Worm (Caenorhabditis elegans) whole organism, L4 larva: Measurements from ENCODE around the gene ndg-4.

Experiments
- D1046.2 ChIP-seq: fragments of 200-800 bp; sonication (Bioruptor generic); IDR thresholded peaks from 2 replicates; pipeline ENCODE4 v1.3.6; 2022; ENCODE audit warnings: missing genetic modification characterization, missing compliant biosample characterization
- F26F4.8 ChIP-seq: fragments of 200-800 bp; sonication (Bioruptor generic); conservative IDR thresholded peaks from 2 replicates; pipeline ENCODE4 v1.3.6; 2022; ENCODE audit warnings: missing genetic modification characterization, missing compliant biosample characterization
- F37D6.2 ChIP-seq: sonication (generic microtip); optimal IDR thresholded peaks from 2 replicates; lab custom pipeline; 2016; ENCODE audit warnings: mild to moderate bottlenecking, missing genetic modification characterization, missing compliant biosample characterization
- F44E2.7 ChIP-seq: fragments of 200-800 bp; sonication (Bioruptor generic); IDR thresholded peaks from 2 replicates; pipeline ENCODE4 v2.1.2; 2022; ENCODE audit warnings: missing genetic modification characterization, missing compliant biosample characterization
- F49E8.2 ChIP-seq: sonication (generic microtip); optimal IDR thresholded peaks from 2 replicates; lab custom pipeline; 2016; ENCODE audit warnings: missing compliant biosample characterization, mild to moderate bottlenecking, missing genetic modification characterization, borderline replicate concordance
- R02D3.7 ChIP-seq: fragments of 150-350 bp; sonication (generic microtip); optimal IDR thresholded peaks from 3 replicates; lab custom pipeline; 2014; ENCODE audit warnings: missing biosample characterization, missing genetic modification characterization
- T20F7.1 ChIP-seq: fragments of 200-800 bp; sonication (Bioruptor generic); optimal IDR thresholded peaks from 2 replicates; lab custom pipeline; 2018; ENCODE audit warnings: mild to moderate bottlenecking, missing genetic modification characterization, missing compliant biosample characterization
- Y48G9A.11 ChIP-seq: fragments of 200-800 bp; sonication (Bioruptor generic); IDR thresholded peaks from 2 replicates; pipeline ENCODE4 v1.3.6; 2022; ENCODE audit warnings: missing genetic modification reagents, missing genetic modification characterization, missing compliant biosample characterization
- Y75B8A.6 ChIP-seq: fragments of 200-800 bp; sonication (Bioruptor generic); IDR thresholded peaks from 2 replicates; pipeline ENCODE4 v1.3.6; 2022; ENCODE audit warnings: missing genetic modification reagents, missing genetic modification characterization, missing compliant biosample characterization
- aly-2 ChIP-seq: sonication (generic microtip); optimal IDR thresholded peaks from 2 replicates; lab custom pipeline; 2018; ENCODE audit warnings: missing biosample characterization, missing genetic modification characterization
- ama-1 ChIP-seq: fragments of 150-350 bp; optimal IDR thresholded peaks from 2 replicates; lab custom pipeline; 2014; ENCODE audit warnings: inconsistent platforms, mixed read lengths
- ceh-32 ChIP-seq: sonication (generic microtip); optimal IDR thresholded peaks from 2 replicates; lab custom pipeline; 2016; ENCODE audit warnings: mild to moderate bottlenecking, missing genetic modification characterization, missing compliant biosample characterization; ENCODE audit not compliant: poor library complexity
- ceh-62 ChIP-seq: sonication (generic microtip); optimal IDR thresholded peaks from 2 replicates; lab custom pipeline; 2017; ENCODE audit warnings: missing biosample characterization, missing genetic modification characterization
- ceh-82 ChIP-seq: sonication (generic microtip); optimal IDR thresholded peaks from 2 replicates; lab custom pipeline; 2017; ENCODE audit warnings: missing biosample characterization, missing genetic modification characterization
- ctbp-1 ChIP-seq: fragments of 200-800 bp; sonication (Bioruptor generic); IDR thresholded peaks from 2 replicates; pipeline ENCODE4 v1.3.6; 2022; ENCODE audit warnings: missing genetic modification reagents, missing genetic modification characterization, missing compliant biosample characterization
- daf-12 ChIP-seq: fragments of 150-350 bp; optimal IDR thresholded peaks from 2 replicates; lab custom pipeline; 2014; ENCODE audit warnings: missing biosample characterization, missing genetic modification reagents, missing genetic modification characterization
- daf-16 ChIP-seq, 3 experiments: sonication (generic microtip); optimal IDR thresholded peaks; 2 replicates each; lab custom pipeline; 2016 to 2017; ENCODE audit warnings: missing genetic modification characterization in 3 of 3, missing genetic modification reagents in 3 of 3, mild to moderate bottlenecking in 2 of 3, missing compliant biosample characterization in 2 of 3, missing biosample characterization in 1 of 3, moderate library complexity in 1 of 3
- dmd-6 ChIP-seq: fragments of 200-800 bp; sonication (Bioruptor generic); IDR thresholded peaks from 2 replicates; pipeline ENCODE4 v1.3.6; 2022; ENCODE audit warnings: missing genetic modification reagents, missing genetic modification characterization, missing compliant biosample characterization
- dpl-1 ChIP-seq: fragments of 150-350 bp; optimal IDR thresholded peaks from 2 replicates; lab custom pipeline; 2014; ENCODE audit warnings: missing biosample characterization, missing genetic modification reagents, missing genetic modification characterization
- duxl-1 ChIP-seq: sonication (generic microtip); optimal IDR thresholded peaks from 2 replicates; lab custom pipeline; 2016; ENCODE audit warnings: mild to moderate bottlenecking, missing genetic modification characterization, moderate library complexity, missing compliant biosample characterization; ENCODE audit not compliant: poor library complexity
- egl-27 ChIP-seq: sonication (generic microtip); optimal IDR thresholded peaks from 3 replicates; lab custom pipeline; 2017; ENCODE audit warnings: missing biosample characterization, missing genetic modification reagents, missing genetic modification characterization
- egl-43 ChIP-seq: fragments of 200-800 bp; sonication (Bioruptor generic); IDR thresholded peaks from 2 replicates; pipeline ENCODE4 v1.3.6; 2022; ENCODE audit warnings: missing genetic modification reagents, missing genetic modification characterization, missing compliant biosample characterization
- fos-1 ChIP-seq: fragments of 150-350 bp; optimal IDR thresholded peaks from 2 replicates; lab custom pipeline; 2014; ENCODE audit warnings: missing biosample characterization, missing genetic modification characterization
- gei-8 ChIP-seq: fragments of 200-800 bp; sonication (Bioruptor generic); optimal IDR thresholded peaks from 2 replicates; lab custom pipeline; 2018; ENCODE audit warnings: mild to moderate bottlenecking, missing genetic modification characterization, missing compliant biosample characterization
- lin-1 ChIP-seq: fragments of 200-800 bp; sonication (Bioruptor generic); IDR thresholded peaks from 2 replicates; pipeline ENCODE4 v1.3.6; 2022; ENCODE audit warnings: missing genetic modification reagents, missing genetic modification characterization, missing compliant biosample characterization
- lir-3 ChIP-seq: sonication (generic microtip); optimal IDR thresholded peaks from 2 replicates; lab custom pipeline; 2016; ENCODE audit warnings: mild to moderate bottlenecking, missing genetic modification characterization, missing compliant biosample characterization
- lsy-2 ChIP-seq, 2 experiments: fragments of 150-350 bp in 1 of 2; sonication (generic microtip) in 1 of 2; optimal IDR thresholded peaks; 2 replicates each; lab custom pipeline; 2014 to 2017; ENCODE audit warnings: missing biosample characterization in 2 of 2, missing genetic modification characterization in 2 of 2
- madf-5 ChIP-seq, 2 experiments: fragments of 200-800 bp; sonication (Bioruptor generic); IDR thresholded peaks; 2 replicates each; pipeline ENCODE4 v1.3.6; 2022; ENCODE audit warnings: missing compliant biosample characterization in 2 of 2, missing genetic modification characterization in 2 of 2
- madf-9 ChIP-seq: fragments of 200-800 bp; sonication (Bioruptor generic); conservative IDR thresholded peaks from 2 replicates; pipeline ENCODE4 v1.3.6; 2022; ENCODE audit warnings: missing genetic modification reagents, missing genetic modification characterization, missing compliant biosample characterization
- mdl-1 ChIP-seq, 2 experiments: fragments of 150-350 bp in 1 of 2; sonication (generic microtip) in 1 of 2; optimal IDR thresholded peaks; 2 replicates each; lab custom pipeline; 2014 to 2017; ENCODE audit warnings: missing biosample characterization in 2 of 2, missing genetic modification characterization in 2 of 2
- mdt-29 ChIP-seq: fragments of 200-800 bp; sonication (Bioruptor generic); IDR thresholded peaks from 2 replicates; pipeline ENCODE4 v1.3.6; 2022; ENCODE audit warnings: missing genetic modification reagents, missing genetic modification characterization, missing compliant biosample characterization
- mxl-2 ChIP-seq: fragments of 200-800 bp; sonication (Bioruptor generic); conservative IDR thresholded peaks from 2 replicates; pipeline ENCODE4 v1.3.6; 2022; ENCODE audit warnings: missing genetic modification reagents, missing genetic modification characterization, missing compliant biosample characterization
- nhr-11 ChIP-seq: fragments of 150-350 bp; optimal IDR thresholded peaks from 2 replicates; lab custom pipeline; 2014; ENCODE audit warnings: missing biosample characterization, missing genetic modification characterization
- nhr-41 ChIP-seq: fragments of 200-800 bp; sonication (Bioruptor generic); IDR thresholded peaks from 2 replicates; pipeline ENCODE4 v1.3.6; 2022; ENCODE audit warnings: missing genetic modification reagents, missing genetic modification characterization, missing compliant biosample characterization
- nhr-42 ChIP-seq: fragments of 200-800 bp; sonication (Bioruptor generic); IDR thresholded peaks from 2 replicates; pipeline ENCODE4 v1.3.6; 2022; ENCODE audit warnings: missing genetic modification characterization, missing compliant biosample characterization
- nhr-48 ChIP-seq: sonication (generic microtip); optimal IDR thresholded peaks from 2 replicates; lab custom pipeline; 2016; ENCODE audit warnings: mild to moderate bottlenecking, missing genetic modification characterization, missing compliant biosample characterization
- nhr-77 ChIP-seq: fragments of 150-350 bp; optimal IDR thresholded peaks from 2 replicates; lab custom pipeline; 2014; ENCODE audit warnings: missing biosample characterization, missing genetic modification characterization
- pha-4 ChIP-seq, 2 experiments: fragments of 150-350 bp in 1 of 2; fragments of 200-800 bp in 1 of 2; sonication (Bioruptor generic) in 1 of 2; IDR thresholded peaks in 1 of 2; optimal IDR thresholded peaks in 1 of 2; 2 replicates each; pipeline versions ENCODE4 v1.3.6 to Lab custom; 2014 to 2022; ENCODE audit warnings: missing genetic modification characterization in 2 of 2, missing genetic modification reagents in 2 of 2, missing biosample characterization in 1 of 2, missing compliant biosample characterization in 1 of 2
- pqm-1 ChIP-seq: sonication (generic microtip); optimal IDR thresholded peaks from 2 replicates; lab custom pipeline; 2017; ENCODE audit warnings: missing biosample characterization, missing genetic modification characterization
- rbr-2 ChIP-seq: sonication (generic microtip); optimal IDR thresholded peaks from 2 replicates; lab custom pipeline; 2016; ENCODE audit warnings: missing genotype, missing genetic modification characterization, missing compliant biosample characterization
- sdz-12 ChIP-seq: fragments of 200-800 bp; sonication (Bioruptor generic); optimal IDR thresholded peaks from 2 replicates; lab custom pipeline; 2018; ENCODE audit warnings: mild to moderate bottlenecking, missing genetic modification characterization, missing compliant biosample characterization
- skn-1 ChIP-seq: fragments of 150-350 bp; optimal IDR thresholded peaks from 2 replicates; lab custom pipeline; 2014; ENCODE audit warnings: missing biosample characterization, missing genetic modification characterization
- snpc-4 ChIP-seq: fragments of 150-350 bp; optimal IDR thresholded peaks from 2 replicates; lab custom pipeline; 2014; ENCODE audit warnings: missing biosample characterization, missing genetic modification characterization
- spr-3 ChIP-seq: fragments of 200-800 bp; sonication (Bioruptor generic); optimal IDR thresholded peaks from 2 replicates; lab custom pipeline; 2018; ENCODE audit warnings: mild to moderate bottlenecking, missing genetic modification characterization, missing compliant biosample characterization
- unc-62 ChIP-seq, 3 experiments: fragments of 150-350 bp in 1 of 3; sonication (generic microtip); optimal IDR thresholded peaks in 2 of 3; peaks in 1 of 3; 1 replicate in 1 of 3; 2 replicates in 2 of 3; lab custom pipeline; 2014 to 2017; ENCODE audit warnings: missing biosample characterization in 3 of 3, missing genetic modification characterization in 3 of 3, missing genetic modification reagents in 3 of 3, missing genotype in 1 of 3
- zip-11 ChIP-seq: fragments of 200-800 bp; sonication (Bioruptor generic); IDR thresholded peaks from 2 replicates; pipeline ENCODE4 v1.3.6; 2022; ENCODE audit warnings: missing genetic modification characterization, missing compliant biosample characterization
- ztf-11 ChIP-seq: fragments of 150-350 bp; optimal IDR thresholded peaks from 2 replicates; lab custom pipeline; 2014; ENCODE audit warnings: missing biosample characterization, missing genetic modification characterization

ndg-4 gene

DNA sequence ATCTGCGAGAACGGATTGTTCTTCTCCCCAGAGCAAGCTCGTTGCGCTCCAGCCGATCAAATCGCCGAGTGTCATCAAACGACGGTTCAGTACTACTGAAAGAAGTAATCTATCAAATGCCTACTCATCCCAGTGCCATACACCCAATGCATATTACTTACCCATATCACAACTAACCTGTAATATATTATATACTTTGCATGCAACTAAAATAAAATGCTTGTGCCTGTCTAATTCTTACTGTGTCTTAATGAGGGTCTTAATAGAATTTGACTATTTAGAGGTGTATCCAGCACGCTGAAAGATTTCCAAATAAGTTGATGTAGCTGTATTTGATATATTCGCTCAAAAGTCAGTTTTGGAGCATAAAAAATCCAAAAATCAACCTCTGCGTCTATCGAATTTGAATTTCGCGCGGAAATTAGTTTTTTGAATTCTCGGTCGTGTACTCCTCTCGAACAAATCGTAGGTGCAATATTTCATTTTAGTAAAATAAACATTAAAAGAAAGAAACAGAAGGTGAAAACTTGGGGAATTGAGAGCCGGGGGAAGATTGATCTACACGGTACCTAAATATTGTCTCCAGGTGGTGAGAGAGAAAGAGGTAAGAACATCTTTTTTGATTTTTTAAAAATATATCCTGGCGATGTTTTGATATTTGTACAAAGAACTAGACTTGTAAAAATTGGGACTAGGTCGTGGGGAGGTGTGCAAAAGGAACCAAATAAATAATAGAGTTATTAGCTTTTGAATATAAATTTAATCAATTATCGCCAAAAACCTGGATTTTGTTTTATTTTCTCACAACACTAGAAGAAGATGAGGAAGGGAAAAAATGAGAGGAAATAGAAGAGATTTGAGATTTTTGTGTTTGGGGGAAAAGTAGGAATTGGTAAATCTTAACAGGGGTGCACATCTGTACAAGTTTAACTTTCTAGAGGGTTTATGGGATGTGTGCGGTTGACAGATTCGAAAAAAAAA, 24.3 kb upstream of the ndg-4 start:
- TF ChIP-seq madf-5 (GFP tag; IDR thresholded peaks at IDR 0.05; lab: Robert Waterston, UW) (0 out of 4 replicates have a peak, but pooled peaks of 1 of the 2 experiments have one; percentile 4), nhr-48 (no peak), F26F4.8 (GFP tag; lab: Robert Waterston, UW) (no peak), mdt-29 (GFP tag; lab: Robert Waterston, UW) (peak; percentile 51), ztf-11 (tag; lab: Kevin White, UChicago) (no peak), aly-2 (no peak), lir-3 (no peak), R02D3.7 (tag; lab: Kevin White, UChicago) (no peak), ceh-32 (tag; lab: Kevin White, UChicago) (no peak), zip-11 (GFP tag; lab: Robert Waterston, UW) (no peak), Y75B8A.6 (GFP tag; lab: Robert Waterston, UW) (peak; percentile 80; the same call in 1 of the 2 replicates), daf-16 (GFP tag; optimal IDR thresholded peaks at IDR 0.05; lab: Kevin White, UChicago) (no peak), daf-16 (tag; optimal IDR thresholded peaks at IDR 0.05; lab: Kevin White, UChicago) (peak; percentile 39), skn-1 (tag; lab: Kevin White, UChicago) (no peak), F44E2.7 (GFP tag; lab: Robert Waterston, UW) (no peak), lsy-2 (tag; optimal IDR thresholded peaks at IDR 0.05; lab: Kevin White, UChicago) (peak; percentile 36 to 43), ctbp-1 (GFP tag; lab: Robert Waterston, UW) (no peak), gei-8 (GFP tag; lab: Kevin White, UChicago) (peak; percentile 67), D1046.2 (GFP tag; lab: Robert Waterston, UW) (no peak), lin-1 (GFP tag; lab: Robert Waterston, UW) (peak; percentile 56; the same call in 1 of the 2 replicates), dmd-6 (GFP tag; lab: Robert Waterston, UW) (peak; percentile 6; the same call in 1 of the 2 replicates), F49E8.2 (peak; percentile 40), madf-9 (GFP tag; lab: Robert Waterston, UW) (no peak), spr-3 (GFP tag; lab: Kevin White, UChicago) (no peak), daf-12 (tag; lab: Kevin White, UChicago) (no peak), egl-43 (no peak), pha-4 (GFP tag; IDR thresholded peaks at IDR 0.05; lab: Robert Waterston, UW) (peak; percentile 33; the same call in 1 of the 2 replicates), pha-4 (tag; optimal IDR thresholded peaks at IDR 0.05; lab: Kevin White, UChicago) (no peak), rbr-2 (tag; lab: Kevin White, UChicago) (peak; percentile 41), nhr-42 (GFP tag; lab: Robert Waterston, UW) (no peak), snpc-4 (no peak), nhr-11 (tag; lab: Kevin White, UChicago) (no peak), duxl-1 (tag; lab: Kevin White, UChicago) (peak; percentile 1), mxl-2 (GFP tag; lab: Robert Waterston, UW) (no peak), T20F7.1 (GFP tag; lab: Kevin White, UChicago) (no peak), pqm-1 (tag; lab: Kevin White, UChicago) (no peak), dpl-1 (peak; percentile 57), unc-62 (GFP tag; optimal IDR thresholded peaks at IDR 0.05 in 1 of 2; lab: Kevin White, UChicago) (no peak), unc-62 (tag; optimal IDR thresholded peaks at IDR 0.05; lab: Kevin White, UChicago) (no peak), F37D6.2 (tag; lab: Kevin White, UChicago) (no peak), egl-27 (tag; lab: Kevin White, UChicago) (no peak), nhr-77 (tag; lab: Kevin White, UChicago) (peak; percentile 8), ama-1 (lab: Kevin White, UChicago) (peak; percentile 71), ceh-82 (tag; lab: Kevin White, UChicago) (no peak), fos-1 (no peak), ceh-62 (tag; lab: Kevin White, UChicago) (no peak), sdz-12 (GFP tag; lab: Kevin White, UChicago) (peak; percentile 23), mdl-1 (tag; optimal IDR thresholded peaks at IDR 0.05; lab: Kevin White, UChicago) (no peak), nhr-41 (no peak), Y48G9A.11 (no peak)
